Fruit fly (Drosophila melanogaster): ENCODE data around the gene CG3473.

The CG3473 gene

DNA sequence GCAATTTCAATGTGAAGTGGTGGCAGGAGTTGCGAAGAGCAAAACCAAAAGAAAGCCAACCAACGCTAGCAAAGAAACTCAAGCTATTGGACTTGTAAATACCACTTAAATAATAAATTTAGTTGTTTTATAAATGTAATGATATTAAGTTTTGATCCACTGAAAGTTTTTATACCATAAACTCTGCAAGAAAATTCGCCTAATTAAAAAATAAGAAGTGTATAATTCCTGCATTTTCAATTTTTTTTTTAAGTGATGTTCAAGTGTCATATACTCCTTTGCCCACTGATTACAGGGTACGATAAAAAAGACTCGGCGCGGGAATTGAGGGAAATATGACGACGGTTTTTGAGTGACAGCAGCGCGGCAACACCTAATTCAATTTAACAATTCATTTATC, 44.3 kb downstream of the CG3473 start (continued):
- no peak for TF ChIP-seq H15 (GFP tag; IDR thresholded peaks at IDR 0.05)
- peak; percentile 26 for TF ChIP-seq CG3407 (GFP tag; optimal IDR thresholded peaks at IDR 0.05)
- no peak for TF ChIP-seq CG12219 (GFP tag; optimal IDR thresholded peaks at IDR 0.05)
- peak; percentile 45 for TF ChIP-seq CG16815 (GFP tag; optimal IDR thresholded peaks at IDR 0.05)
- TF ChIP-seq CG2116 (GFP tag; optimal IDR thresholded peaks at IDR 0.05): peak; percentile 20
- TF ChIP-seq knrl (GFP tag; IDR thresholded peaks at IDR 0.05; ENCODE audit: partially characterized antibody): no peak
- peak; percentile 65 for TF ChIP-seq Ptx1 (GFP tag; IDR thresholded peaks at IDR 0.05)
- peak; percentile 39 for TF ChIP-seq fd96Cb (tag; optimal IDR thresholded peaks at IDR 0.05)
- TF ChIP-seq HmgZ (tag; optimal IDR thresholded peaks at IDR 0.05): no peak
- peak; percentile 40 for TF ChIP-seq gsb-n (tag; optimal IDR thresholded peaks at IDR 0.05)
- no peak for TF ChIP-seq CG1792 (GFP tag; optimal IDR thresholded peaks at IDR 0.05)
- peak; percentile 46; the same call in 1 of the 2 replicates for TF ChIP-seq esg (GFP tag; conservative IDR thresholded peaks at IDR 0.05)
- no peak for TF ChIP-seq CG15696 (tag; optimal IDR thresholded peaks at IDR 0.05)
- TF ChIP-seq CG33213 (GFP tag; optimal IDR thresholded peaks at IDR 0.05): no peak
- TF ChIP-seq CG10431 (GFP tag; optimal IDR thresholded peaks at IDR 0.05): no peak
- no peak for TF ChIP-seq CG17186 (GFP tag; optimal IDR thresholded peaks at IDR 0.05)
- TF ChIP-seq CG14710 (tag; optimal IDR thresholded peaks at IDR 0.05): peak; percentile 47
- TF ChIP-seq CG9215 (GFP tag; IDR thresholded peaks at IDR 0.05): no peak
- TF ChIP-seq tll (GFP tag; optimal IDR thresholded peaks at IDR 0.05): no peak
- TF ChIP-seq grn (GFP tag; optimal IDR thresholded peaks at IDR 0.05): no peak
- TF ChIP-seq CG42726 (GFP tag; IDR thresholded peaks at IDR 0.05; ENCODE audit: partially characterized antibody): no peak
- TF ChIP-seq Dek (tag; optimal IDR thresholded peaks at IDR 0.05): peak; percentile 9
- TF ChIP-seq HLH54F (GFP tag; optimal IDR thresholded peaks at IDR 0.05): no peak
- no peak for TF ChIP-seq CG11085 (GFP tag; IDR thresholded peaks at IDR 0.05)
- TF ChIP-seq CG11093 (GFP tag; IDR thresholded peaks at IDR 0.05): no peak
- TF ChIP-seq Hr3 (GFP tag; optimal IDR thresholded peaks at IDR 0.05): peak; percentile 64
- peak; percentile 11 for TF ChIP-seq fd3F (GFP tag; optimal IDR thresholded peaks at IDR 0.05)
- no peak for TF ChIP-seq sob (GFP tag; IDR thresholded peaks at IDR 0.05)
- peak; percentile 45 for TF ChIP-seq Hsf (GFP tag; optimal IDR thresholded peaks at IDR 0.05)
- TF ChIP-seq CG17359 (tag; optimal IDR thresholded peaks at IDR 0.05): peak; percentile 29
- TF ChIP-seq B-H1 (GFP tag; IDR thresholded peaks at IDR 0.05): no peak
- no peak for TF ChIP-seq CG12299 (tag; optimal IDR thresholded peaks at IDR 0.05)
- no peak for TF ChIP-seq BEAF-32 (GFP tag; optimal IDR thresholded peaks at IDR 0.05)
- TF ChIP-seq CG2202 (tag; optimal IDR thresholded peaks at IDR 0.05): peak; percentile 40
- no peak for TF ChIP-seq CG13123 (GFP tag; optimal IDR thresholded peaks at IDR 0.05)
- TF ChIP-seq zfh1 (GFP tag; IDR thresholded peaks at IDR 0.05): peak; percentile 85
- no peak for TF ChIP-seq twi (tag; optimal IDR thresholded peaks at IDR 0.05)
- TF ChIP-seq ATbp (GFP tag; optimal IDR thresholded peaks at IDR 0.05): peak; percentile 39
- peak; percentile 57 for TF ChIP-seq CG30403 (GFP tag; optimal IDR thresholded peaks at IDR 0.05)
- no peak for TF ChIP-seq vfl (GFP tag; optimal IDR thresholded peaks at IDR 0.05)
- peak; percentile 19 for TF ChIP-seq CG18476 (GFP tag; optimal IDR thresholded peaks at IDR 0.05)
- TF ChIP-seq mld (GFP tag; IDR thresholded peaks at IDR 0.05; ENCODE audit: partially characterized antibody): no peak
- no peak for TF ChIP-seq cad (GFP tag; optimal IDR thresholded peaks at IDR 0.05)
- TF ChIP-seq CG4707 (GFP tag; optimal IDR thresholded peaks at IDR 0.05): no peak
- TF ChIP-seq ato (GFP tag; IDR thresholded peaks at IDR 0.05; ENCODE audit: partially characterized antibody): no peak
- TF ChIP-seq CG4617 (GFP tag; optimal IDR thresholded peaks at IDR 0.05; ENCODE audit: borderline replicate concordance): no peak
- TF ChIP-seq Dll (GFP tag; IDR thresholded peaks at IDR 0.05; ENCODE audit: partially characterized antibody): no peak
- peak; percentile 75 for TF ChIP-seq Sox102F (GFP tag; optimal IDR thresholded peaks at IDR 0.05)
- TF ChIP-seq sens-2 (GFP tag; IDR thresholded peaks at IDR 0.05): no peak
- TF ChIP-seq corto (GFP tag; optimal IDR thresholded peaks at IDR 0.05): peak; percentile 71
- no peak for TF ChIP-seq luna (GFP tag; optimal IDR thresholded peaks at IDR 0.05)

All from whole organism, embryonic.